Worm (Caenorhabditis elegans): ENCODE results near the gene tsen-2.
A peak's percentile ranks its signal among the peaks of the same experiment; 100 is the strongest.

The tsen-2 gene

ce11 chrIII:11946062-11946749 is 48.1 kb upstream of the tsen-2 start (continued):
- no peak for TF ChIP-seq snpc-4 (GFP tag; optimal IDR thresholded peaks at IDR 0.05)
- peak in 1 of 4 experiments; percentile 44 for TF ChIP-seq snpc-4 (tag; optimal IDR thresholded peaks at IDR 0.05)
- TF ChIP-seq bed-2 (GFP tag; IDR thresholded peaks at IDR 0.05) = peak; percentile 35; the same call in 1 of the 2 replicates
- no peak for TF ChIP-seq Y95B8A.8 (GFP tag; IDR thresholded peaks at IDR 0.05)
- no peak for TF ChIP-seq ztf-22 (GFP tag; optimal IDR thresholded peaks at IDR 0.05)
- peak; percentile 77 for TF ChIP-seq ccch-3 (GFP tag; optimal IDR thresholded peaks at IDR 0.05)
- TF ChIP-seq unc-130 (GFP tag; optimal IDR thresholded peaks at IDR 0.05) = peak; percentile 91
- no peak for TF ChIP-seq aptf-3 (GFP tag; IDR thresholded peaks at IDR 0.05)
- TF ChIP-seq cebp-1 (GFP tag; IDR thresholded peaks at IDR 0.05) = no peak
- peak; percentile 55 for TF ChIP-seq cebp-1 (tag; optimal IDR thresholded peaks at IDR 0.05)
- no peak for TF ChIP-seq F57A8.1 (GFP tag; optimal IDR thresholded peaks at IDR 0.05)
- TF ChIP-seq Y53G8AR.9 (GFP tag; conservative IDR thresholded peaks at IDR 0.05) = no peak
- TF ChIP-seq tbp1 (GFP tag; optimal IDR thresholded peaks at IDR 0.05) = peak; percentile 39
- no peak for TF ChIP-seq Y53F4B.3 (GFP tag; IDR thresholded peaks at IDR 0.05)
- TF ChIP-seq bed-1 (GFP tag; IDR thresholded peaks at IDR 0.05) = no peak
- TF ChIP-seq lin-35 (GFP tag; optimal IDR thresholded peaks at IDR 0.05) = peak in 1 of 3 experiments; percentile 78
- TF ChIP-seq C17E4.6 (GFP tag; IDR thresholded peaks at IDR 0.05) = no peak
- TF ChIP-seq ztf-25 (GFP tag; IDR thresholded peaks at IDR 0.05) = no peak; the same call in 1 of the 2 replicates
- TF ChIP-seq pha-4 (tag; optimal IDR thresholded peaks at IDR 0.05) = no peak
- TF ChIP-seq hmg-1.2 (GFP tag; IDR thresholded peaks at IDR 0.05) = no peak
- TF ChIP-seq ceh-100 (GFP tag; IDR thresholded peaks at IDR 0.05) = peak; percentile 57; the same call in 1 of the 2 replicates
- TF ChIP-seq efl-1 (GFP tag; optimal IDR thresholded peaks at IDR 0.05) = peak; percentile 12
- no peak for TF ChIP-seq T26A5.8 (tag; optimal IDR thresholded peaks at IDR 0.05)
- TF ChIP-seq let-607 (tag; optimal IDR thresholded peaks at IDR 0.05) = peak in 1 of 2 experiments; percentile 78
- TF ChIP-seq egl-44 (GFP tag; IDR thresholded peaks at IDR 0.05) = no peak
- peak; percentile 57; the same call in 1 of the 2 replicates for TF ChIP-seq hsf-1 (GFP tag; IDR thresholded peaks at IDR 0.05)
- no peak for TF ChIP-seq sea-2 (GFP tag; IDR thresholded peaks at IDR 0.05)
- TF ChIP-seq mel-28 (tag; optimal IDR thresholded peaks at IDR 0.05; ENCODE audit: borderline replicate concordance) = no peak
- TF ChIP-seq sdz-38 (tag; optimal IDR thresholded peaks at IDR 0.05) = no peak
- 0 out of 2 replicates have a peak, but pooled peaks have one; percentile 54 for TF ChIP-seq lag-1 (GFP tag; IDR thresholded peaks at IDR 0.05)
- TF ChIP-seq zfh-2 (GFP tag; conservative IDR thresholded peaks at IDR 0.05) = peak; percentile 58; the same call in 1 of the 2 replicates
- TF ChIP-seq T07F8.4 (tag; optimal IDR thresholded peaks at IDR 0.05) = no peak
- peak; percentile 7 for TF ChIP-seq ceh-79 (tag; optimal IDR thresholded peaks at IDR 0.05)
- peak; percentile 82 for TF ChIP-seq rcor-1 (GFP tag; IDR thresholded peaks at IDR 0.05)
- peak; percentile 20 for TF ChIP-seq B0261.1 (tag; optimal IDR thresholded peaks at IDR 0.05)
- TF ChIP-seq nhr-80 (tag; optimal IDR thresholded peaks at IDR 0.05) = no peak
- TF ChIP-seq zim-3 (tag; optimal IDR thresholded peaks at IDR 0.05) = peak; percentile 74
- no peak for TF ChIP-seq cebp-2 (GFP tag; IDR thresholded peaks at IDR 0.05)
- TF ChIP-seq lin-54 (GFP tag; optimal IDR thresholded peaks at IDR 0.05) = peak; percentile 59
- peak; percentile 58; the same call in 1 of the 2 replicates for TF ChIP-seq hmg-20 (GFP tag; IDR thresholded peaks at IDR 0.05)
- TF ChIP-seq ama-1 (optimal IDR thresholded peaks at IDR 0.05) = no peak
- no peak for TF ChIP-seq ama-1 (GFP tag; optimal IDR thresholded peaks at IDR 0.05)
- TF ChIP-seq snpc-3.4 (tag; optimal IDR thresholded peaks at IDR 0.05) = peak; percentile 58
- TF ChIP-seq ceh-91 (GFP tag; IDR thresholded peaks at IDR 0.05) = peak; percentile 46; the same call in 1 of the 2 replicates
- TF ChIP-seq F22D6.2 (tag; optimal IDR thresholded peaks at IDR 0.05) = peak; percentile 49
- no peak for TF ChIP-seq attf-5 (GFP tag; optimal IDR thresholded peaks at IDR 0.05)
- TF ChIP-seq F39B2.1 (GFP tag; IDR thresholded peaks at IDR 0.05) = no peak
- peak; percentile 6 for TF ChIP-seq gei-17 (GFP tag; optimal IDR thresholded peaks at IDR 0.05)

Data from whole organism, young adult.